Worm (Caenorhabditis elegans): Measurements from ENCODE around the gene F31A3.5.

- TF ChIP-seq cog-1 (tag; optimal IDR thresholded peaks at IDR 0.05) (no peak), ref-1 (GFP tag; conservative IDR thresholded peaks at IDR 0.05) (no peak), T22C8.4 (GFP tag; IDR thresholded peaks at IDR 0.05) (no peak), ztf-23 (GFP tag; IDR thresholded peaks at IDR 0.05) (no peak), ztf-29 (GFP tag; IDR thresholded peaks at IDR 0.05) (no peak), flt-1 (GFP tag; IDR thresholded peaks at IDR 0.05) (no peak), tab-1 (GFP tag; IDR thresholded peaks at IDR 0.05) (no peak), klf-2 (GFP tag; conservative IDR thresholded peaks at IDR 0.05) (no peak)
Observed at ce11 chrX:17534877-17535276, 28.5 kb downstream of the F31A3.5 start.

Data from whole organism, midembryonic.